Fruit fly (Drosophila melanogaster) whole organism, prepupa: ENCODE data around the gene P5CDh1.

ENCODE experiments used
- Blimp-1 ChIP-seq: fragments of 200-800 bp; sonication (Bioruptor generic); optimal IDR thresholded peaks from 3 replicates; lab custom pipeline; 2017; ENCODE audit warnings: missing biosample characterization, missing genetic modification characterization, mild to moderate bottlenecking, moderate library complexity, missing genetic modification reagents
- CG10631 ChIP-seq: fragments of 200-800 bp; sonication (Bioruptor generic); optimal IDR thresholded peaks from 2 replicates; lab custom pipeline; 2016; ENCODE audit warnings: missing biosample characterization, missing genetic modification characterization
- CG10669 ChIP-seq: fragments of 200-800 bp; sonication (Bioruptor generic); optimal IDR thresholded peaks from 3 replicates; lab custom pipeline; 2018; ENCODE audit warnings: missing biosample characterization, mild to moderate bottlenecking, missing genetic modification characterization, moderate library complexity
- CG11762 ChIP-seq: fragments of 200-800 bp; sonication (Bioruptor generic); optimal IDR thresholded peaks from 3 replicates; lab custom pipeline; 2016; ENCODE audit warnings: missing biosample characterization, missing genetic modification characterization; ENCODE audit not compliant: insufficient read depth
- CG11902 ChIP-seq: fragments of 200-800 bp; sonication (Bioruptor generic); optimal IDR thresholded peaks from 3 replicates; lab custom pipeline; 2016; ENCODE audit warnings: missing biosample characterization, missing genetic modification characterization
- CG15336 ChIP-seq: fragments of 200-800 bp; sonication (Bioruptor generic); IDR thresholded peaks from 2 replicates; pipeline ENCODE4 v1.3.6; 2022; ENCODE audit warnings: missing biosample characterization, missing genetic modification characterization
- CG1621 ChIP-seq: fragments of 200-800 bp; sonication (Bioruptor generic); optimal IDR thresholded peaks from 3 replicates; lab custom pipeline; 2018; ENCODE audit warnings: missing biosample characterization, mild to moderate bottlenecking, missing genetic modification characterization
- CG16779 ChIP-seq: fragments of 200-800 bp; sonication (Bioruptor generic); optimal IDR thresholded peaks from 3 replicates; lab custom pipeline; 2017; ENCODE audit warnings: missing biosample characterization, mild to moderate bottlenecking, missing genetic modification characterization
- CG3032 ChIP-seq: fragments of 200-800 bp; optimal IDR thresholded peaks from 2 replicates; lab custom pipeline; 2019; ENCODE audit warnings: missing biosample characterization, mild to moderate bottlenecking, missing genetic modification characterization, moderate library complexity
- CG31627 ChIP-seq: fragments of 200-800 bp; sonication (Bioruptor generic); optimal IDR thresholded peaks from 3 replicates; lab custom pipeline; 2016; ENCODE audit warnings: missing biosample characterization, missing genetic modification characterization
- CG34406 ChIP-seq: fragments of 200-800 bp; sonication (Bioruptor generic); optimal IDR thresholded peaks from 3 replicates; lab custom pipeline; 2016; ENCODE audit warnings: missing biosample characterization, missing genetic modification characterization
- CG3919 ChIP-seq: fragments of 200-800 bp; sonication (Bioruptor generic); optimal IDR thresholded peaks from 3 replicates; lab custom pipeline; 2016; ENCODE audit warnings: missing biosample characterization, missing genetic modification characterization
- CG4318 ChIP-seq: fragments of 200-800 bp; sonication (Bioruptor generic); optimal IDR thresholded peaks from 3 replicates; lab custom pipeline; 2017; ENCODE audit warnings: missing biosample characterization, mild to moderate bottlenecking, missing genetic modification characterization
- CG6792 ChIP-seq: fragments of 200-800 bp; sonication (Bioruptor generic); optimal IDR thresholded peaks from 3 replicates; lab custom pipeline; 2016; ENCODE audit warnings: missing biosample characterization, missing genetic modification characterization
- CG6808 ChIP-seq: fragments of 200-800 bp; sonication (Bioruptor generic); optimal IDR thresholded peaks from 3 replicates; lab custom pipeline; 2017; ENCODE audit warnings: missing biosample characterization, missing genetic modification characterization, mild to moderate bottlenecking, moderate library complexity, missing genetic modification reagents
- CG7368 ChIP-seq: fragments of 200-800 bp; sonication (Bioruptor generic); optimal IDR thresholded peaks from 3 replicates; lab custom pipeline; 2016; ENCODE audit warnings: missing biosample characterization, missing genetic modification characterization
- CG8319 ChIP-seq: fragments of 200-800 bp; sonication (Bioruptor generic); optimal IDR thresholded peaks from 3 replicates; lab custom pipeline; 2016; ENCODE audit warnings: missing biosample characterization, missing genetic modification characterization
- CG8632 ChIP-seq: fragments of 200-800 bp; sonication (Bioruptor generic); optimal IDR thresholded peaks from 3 replicates; lab custom pipeline; 2016; ENCODE audit warnings: missing biosample characterization, missing genetic modification characterization
- Eip78C ChIP-seq: fragments of 200-800 bp; sonication (Bioruptor generic); peaks from one replicate; lab custom pipeline; 2016; ENCODE audit warnings: missing biosample characterization, missing genetic modification characterization
- Eip93F ChIP-seq: fragments of 200-800 bp; sonication (Bioruptor generic); optimal IDR thresholded peaks from 2 replicates; lab custom pipeline; 2016; ENCODE audit warnings: missing biosample characterization, mild to moderate bottlenecking, missing genetic modification characterization
- Ets21C ChIP-seq: fragments of 200-800 bp; sonication (Bioruptor generic); optimal IDR thresholded peaks from 3 replicates; lab custom pipeline; 2016; ENCODE audit warnings: missing biosample characterization, missing genetic modification characterization
- Hr39 ChIP-seq: fragments of 200-800 bp; sonication (Bioruptor generic); optimal IDR thresholded peaks from 2 replicates; lab custom pipeline; 2016; ENCODE audit warnings: missing biosample characterization, missing genetic modification characterization
- Lpt ChIP-seq: fragments of 200-800 bp; sonication (Bioruptor generic); optimal IDR thresholded peaks from 3 replicates; lab custom pipeline; 2016; ENCODE audit warnings: missing biosample characterization, missing genetic modification characterization
- Met ChIP-seq: fragments of 200-800 bp; sonication (Bioruptor generic); optimal IDR thresholded peaks from 3 replicates; lab custom pipeline; 2016; ENCODE audit warnings: missing biosample characterization, missing genetic modification characterization
- Sox102F ChIP-seq: fragments of 200-800 bp; sonication (Bioruptor generic); optimal IDR thresholded peaks from 2 replicates; lab custom pipeline; 2016; ENCODE audit warnings: missing biosample characterization, mild to moderate bottlenecking, missing genetic modification characterization
- Sox14 ChIP-seq: fragments of 200-800 bp; sonication (Bioruptor generic); optimal IDR thresholded peaks from 3 replicates; lab custom pipeline; 2016; ENCODE audit warnings: missing biosample characterization, missing genetic modification characterization
- Sox15 ChIP-seq: fragments of 200-800 bp; sonication (Bioruptor generic); optimal IDR thresholded peaks from 3 replicates; lab custom pipeline; 2016; ENCODE audit warnings: missing biosample characterization, missing genetic modification characterization
- achi ChIP-seq: fragments of 200-800 bp; sonication (Bioruptor generic); optimal IDR thresholded peaks from 3 replicates; lab custom pipeline; 2016; ENCODE audit warnings: missing biosample characterization, missing genetic modification characterization
- acj6 ChIP-seq: fragments of 200-800 bp; sonication (Bioruptor generic); optimal IDR thresholded peaks from 3 replicates; lab custom pipeline; 2016; ENCODE audit warnings: missing biosample characterization, missing genetic modification characterization
- cyc ChIP-seq: fragments of 200-800 bp; sonication (Bioruptor generic); optimal IDR thresholded peaks from 3 replicates; lab custom pipeline; 2016; ENCODE audit warnings: missing biosample characterization, missing genetic modification characterization
- dac ChIP-seq: fragments of 200-800 bp; sonication (Bioruptor generic); optimal IDR thresholded peaks from 2 replicates; lab custom pipeline; 2017; ENCODE audit warnings: missing biosample characterization, mild to moderate bottlenecking, missing genetic modification characterization
- dsx ChIP-seq: fragments of 200-800 bp; optimal IDR thresholded peaks from 3 replicates; lab custom pipeline; 2019; ENCODE audit warnings: missing biosample characterization, mild to moderate bottlenecking, missing genetic modification characterization, moderate library complexity; ENCODE audit not compliant: poor library complexity, severe bottlenecking
- esn ChIP-seq: fragments of 200-800 bp; sonication (Bioruptor generic); optimal IDR thresholded peaks from 2 replicates; lab custom pipeline; 2016; ENCODE audit warnings: missing biosample characterization, mild to moderate bottlenecking, missing genetic modification characterization, moderate library complexity
- fd85E ChIP-seq: fragments of 200-800 bp; sonication (Bioruptor generic); optimal IDR thresholded peaks from 3 replicates; lab custom pipeline; 2016; ENCODE audit warnings: missing biosample characterization, missing genetic modification characterization
- fkh ChIP-seq: fragments of 200-800 bp; sonication (Bioruptor generic); optimal IDR thresholded peaks from 3 replicates; lab custom pipeline; 2017; ENCODE audit warnings: missing biosample characterization, mild to moderate bottlenecking, missing genetic modification characterization, moderate library complexity
- lz ChIP-seq: fragments of 200-800 bp; sonication (Bioruptor generic); optimal IDR thresholded peaks from 3 replicates; lab custom pipeline; 2016; ENCODE audit warnings: missing biosample characterization, missing genetic modification characterization
- net ChIP-seq: fragments of 200-800 bp; sonication (Bioruptor generic); optimal IDR thresholded peaks from 3 replicates; lab custom pipeline; 2016; ENCODE audit warnings: missing biosample characterization, missing genetic modification characterization
- pdm3 ChIP-seq: fragments of 200-800 bp; sonication (Bioruptor generic); optimal IDR thresholded peaks from 3 replicates; lab custom pipeline; 2016; ENCODE audit warnings: missing biosample characterization, missing genetic modification characterization
- ss ChIP-seq, 2 experiments: fragments of 200-800 bp; sonication (Bioruptor generic); optimal IDR thresholded peaks; 2 replicates in 1 of 2; 3 replicates in 1 of 2; lab custom pipeline; 2017 to 2018; ENCODE audit warnings: mild to moderate bottlenecking in 2 of 2, missing biosample characterization in 2 of 2, missing genetic modification characterization in 2 of 2, moderate library complexity in 1 of 2
- svp ChIP-seq: fragments of 200-800 bp; sonication (Bioruptor generic); peaks from one replicate; lab custom pipeline; 2016; ENCODE audit warnings: missing biosample characterization, missing genetic modification characterization
- vri ChIP-seq: fragments of 200-800 bp; sonication (Bioruptor generic); optimal IDR thresholded peaks from 3 replicates; lab custom pipeline; 2016; ENCODE audit warnings: missing biosample characterization, mild to moderate bottlenecking, missing genetic modification characterization

The P5CDh1 gene

dm6 chr3L:21839720-21840641 is 1.2 kb downstream of the P5CDh1 start (continued):
- TF ChIP-seq fd85E (GFP tag; lab: Kevin White, UChicago): peak; percentile 90
- TF ChIP-seq Eip78C (GFP tag; lab: Kevin White, UChicago): peak; percentile 99
- peak; percentile 93 for TF ChIP-seq CG11762 (GFP tag; lab: Kevin White, UChicago)
- peak; percentile 98 for TF ChIP-seq lz (GFP tag; lab: Kevin White, UChicago)
- TF ChIP-seq net (GFP tag; lab: Kevin White, UChicago): peak; percentile 97
- TF ChIP-seq Sox14 (GFP tag; lab: Kevin White, UChicago): peak; percentile 98
- peak; percentile 95 for TF ChIP-seq CG6808
- TF ChIP-seq CG16779 (tag; lab: Kevin White, UChicago): peak; percentile 96
- TF ChIP-seq Sox15 (GFP tag; lab: Kevin White, UChicago): peak; percentile 95
- TF ChIP-seq CG31627 (GFP tag; lab: Kevin White, UChicago): peak; percentile 97

dm6 chr3L:21835569-21835968 is 5.6 kb downstream of the P5CDh1 start:
- TF ChIP-seq CG15336 (no peak), fkh (no peak), Blimp-1 (GFP tag; lab: Kevin White, UChicago) (no peak), CG6792 (GFP tag; lab: Kevin White, UChicago) (no peak), pdm3 (GFP tag; lab: Kevin White, UChicago) (no peak), CG8319 (GFP tag; lab: Kevin White, UChicago) (no peak), Met (GFP tag; lab: Kevin White, UChicago) (no peak), Ets21C (GFP tag; lab: Kevin White, UChicago) (no peak), net (GFP tag; lab: Kevin White, UChicago) (no peak), acj6 (no peak), Lpt (GFP tag; lab: Kevin White, UChicago) (no peak), CG16779 (tag; lab: Kevin White, UChicago) (no peak), dsx (GFP tag; lab: Kevin White, UChicago) (no peak), CG6808 (no peak), ss (GFP tag; optimal IDR thresholded peaks at IDR 0.05; lab: Kevin White, UChicago) (no peak), CG4318 (GFP tag; lab: Kevin White, UChicago) (no peak)

- TF ChIP-seq Sox15 (GFP tag; lab: Kevin White, UChicago) (peak; percentile 36), CG6808 (no peak), vri (no peak), net (GFP tag; lab: Kevin White, UChicago) (peak; percentile 62), CG10669 (GFP tag; lab: Kevin White, UChicago) (no peak), CG3919 (peak; percentile 74), CG8632 (peak; percentile 64), CG3032 (tag; lab: Kevin White, UChicago) (peak; percentile 63), CG11902 (GFP tag; lab: Kevin White, UChicago) (peak; percentile 42), dsx (GFP tag; lab: Kevin White, UChicago) (peak; percentile 43), CG31627 (GFP tag; lab: Kevin White, UChicago) (peak; percentile 70), svp (peak; percentile 41), lz (GFP tag; lab: Kevin White, UChicago) (peak; percentile 51), ss (GFP tag; optimal IDR thresholded peaks at IDR 0.05; lab: Kevin White, UChicago) (no peak), cyc (peak; percentile 60), CG16779 (tag; lab: Kevin White, UChicago) (no peak), achi (no peak), CG1621 (no peak), esn (peak; percentile 59), CG7368 (GFP tag; lab: Kevin White, UChicago) (peak; percentile 58), CG10631 (GFP tag; lab: Kevin White, UChicago) (peak; percentile 65), Lpt (GFP tag; lab: Kevin White, UChicago) (peak; percentile 31), CG6792 (GFP tag; lab: Kevin White, UChicago) (peak; percentile 48), Hr39 (peak; percentile 63), Sox102F (GFP tag; lab: Kevin White, UChicago) (no peak), dac (GFP tag; lab: Kevin White, UChicago) (peak; percentile 41), CG15336 (peak; percentile 38; the same call in 1 of the 2 replicates), Eip93F (no peak), CG34406 (GFP tag; lab: Kevin White, UChicago) (peak; percentile 52)
Measured at dm6 chr3L:21832203-21833160, 8.7 kb downstream of the P5CDh1 start, which contains the start of the genes CG7148 and Nopp140. CG7148 (minus strand) TSS chr3L:21832253. Nopp140 (plus strand) TSS chr3L:21832774.
